Fruit fly (Drosophila melanogaster) whole organism, pupa: ENCODE results near the gene TTLL3A.
A peak's percentile ranks its signal among the peaks of the same experiment; 100 is the strongest.

ENCODE experiments used
- CG10348 ChIP-seq: fragments of 200-800 bp; sonication (Bioruptor generic); IDR thresholded peaks from 2 replicates; pipeline ENCODE4 v1.3.6; 2022; ENCODE audit warnings: missing biosample characterization, missing genetic modification characterization
- CG12605 ChIP-seq: fragments of 200-800 bp; sonication (Bioruptor generic); IDR thresholded peaks from 2 replicates; pipeline ENCODE4 v1.3.6; 2022; ENCODE audit warnings: missing biosample characterization, missing genetic modification characterization
- CG13204 ChIP-seq: fragments of 200-800 bp; sonication (Bioruptor generic); optimal IDR thresholded peaks from 2 replicates; lab custom pipeline; 2018; ENCODE audit warnings: missing biosample characterization, mild to moderate bottlenecking, missing genetic modification characterization, moderate library complexity
- CG14655 ChIP-seq: fragments of 200-800 bp; sonication (Bioruptor generic); optimal IDR thresholded peaks from 3 replicates; lab custom pipeline; 2017; ENCODE audit warnings: mild to moderate bottlenecking, missing biosample characterization, missing genetic modification reagents, missing genetic modification characterization
- CG15710 ChIP-seq: fragments of 200-800 bp; sonication (Bioruptor generic); optimal IDR thresholded peaks from 2 replicates; lab custom pipeline; 2018; ENCODE audit warnings: missing biosample characterization, mild to moderate bottlenecking, missing genetic modification characterization, moderate library complexity
- CG17806 ChIP-seq: fragments of 200-800 bp; sonication (Bioruptor generic); optimal IDR thresholded peaks from 2 replicates; lab custom pipeline; 2018; ENCODE audit warnings: missing biosample characterization, mild to moderate bottlenecking, missing genetic modification characterization, moderate library complexity
- CG32121 ChIP-seq: fragments of 200-800 bp; sonication (Bioruptor generic); IDR thresholded peaks from 2 replicates; pipeline ENCODE4 v1.3.6; 2022; ENCODE audit warnings: missing biosample characterization, missing genetic modification characterization
- CG34367 ChIP-seq: fragments of 200-800 bp; sonication (Bioruptor generic); optimal IDR thresholded peaks from 2 replicates; lab custom pipeline; 2018; ENCODE audit warnings: missing biosample characterization, mild to moderate bottlenecking, missing genetic modification characterization
- CG4496 ChIP-seq: fragments of 200-800 bp; sonication (Bioruptor generic); IDR thresholded peaks from 3 replicates; pipeline ENCODE4 v1.3.6; 2022; ENCODE audit warnings: missing biosample characterization, missing genetic modification characterization
- CG8159 ChIP-seq: fragments of 200-800 bp; sonication (Bioruptor generic); optimal IDR thresholded peaks from 3 replicates; lab custom pipeline; 2018; ENCODE audit warnings: missing biosample characterization, mild to moderate bottlenecking, missing genetic modification characterization, moderate library complexity
- CG8301 ChIP-seq: fragments of 200-800 bp; sonication (Bioruptor generic); optimal IDR thresholded peaks from 2 replicates; lab custom pipeline; 2018; ENCODE audit warnings: missing biosample characterization, mild to moderate bottlenecking, missing genetic modification characterization
- CG9948 ChIP-seq: fragments of 200-800 bp; sonication (Bioruptor generic); optimal IDR thresholded peaks from 2 replicates; lab custom pipeline; 2018; ENCODE audit warnings: missing biosample characterization, mild to moderate bottlenecking, missing genetic modification characterization, moderate library complexity
- D1 ChIP-seq: fragments of 200-800 bp; sonication (Bioruptor generic); optimal IDR thresholded peaks from 2 replicates; lab custom pipeline; 2018; ENCODE audit warnings: missing biosample characterization, mild to moderate bottlenecking, missing genetic modification characterization, moderate library complexity
- EcR ChIP-seq: fragments of 200-800 bp; sonication (Bioruptor generic); optimal IDR thresholded peaks from 3 replicates; lab custom pipeline; 2019; ENCODE audit warnings: missing biosample characterization, missing genetic modification characterization, mild to moderate bottlenecking, moderate library complexity, missing genetic modification reagents
- Ets98B ChIP-seq: fragments of 200-800 bp; sonication (Bioruptor generic); IDR thresholded peaks from 2 replicates; pipeline ENCODE4 v1.3.6; 2022; ENCODE audit warnings: missing biosample characterization, missing genetic modification characterization
- Pif1A ChIP-seq: fragments of 200-800 bp; sonication (Bioruptor generic); optimal IDR thresholded peaks from 3 replicates; lab custom pipeline; 2016; ENCODE audit warnings: missing biosample characterization, missing genetic modification characterization
- Pif1B ChIP-seq: fragments of 200-800 bp; sonication (Bioruptor generic); optimal IDR thresholded peaks from 3 replicates; lab custom pipeline; 2016; ENCODE audit warnings: missing biosample characterization, missing genetic modification characterization
- Snoo ChIP-seq: fragments of 200-800 bp; sonication (Bioruptor generic); optimal IDR thresholded peaks from 3 replicates; lab custom pipeline; 2017; ENCODE audit warnings: missing biosample characterization, mild to moderate bottlenecking, missing genetic modification characterization, inconsistent platforms
- fd96Ca ChIP-seq: fragments of 200-800 bp; sonication (Bioruptor generic); IDR thresholded peaks from 3 replicates; pipeline ENCODE4 v1.3.6; 2022; ENCODE audit warnings: missing biosample characterization, missing genetic modification characterization
- gl ChIP-seq: fragments of 200-800 bp; sonication (Bioruptor generic); optimal IDR thresholded peaks from 2 replicates; lab custom pipeline; 2018; ENCODE audit warnings: missing biosample characterization, mild to moderate bottlenecking, missing genetic modification characterization
- rn ChIP-seq: fragments of 200-800 bp; sonication (Bioruptor generic); IDR thresholded peaks from 2 replicates; pipeline ENCODE4 v1.3.6; 2022; ENCODE audit warnings: missing biosample characterization, missing genetic modification characterization

The TTLL3A gene

dm6 chr2L:6721710-6722109 lies 18.3 kb downstream of the TTLL3A start:
- no peak for TF ChIP-seq rn (GFP tag; lab: Robert Waterston, UW)
- no peak for TF ChIP-seq CG9948 (tag; lab: Kevin White, UChicago)
- TF ChIP-seq CG8301 (tag; lab: Kevin White, UChicago): no peak
- TF ChIP-seq CG10348 (GFP tag; lab: Robert Waterston, UW): no peak
- no peak for TF ChIP-seq gl (tag; lab: Kevin White, UChicago)
- no peak for TF ChIP-seq EcR (GFP tag; lab: Kevin White, UChicago)
- TF ChIP-seq CG8159 (tag; lab: Kevin White, UChicago): no peak
- no peak for TF ChIP-seq Pif1B (GFP tag; lab: Kevin White, UChicago)
- TF ChIP-seq CG17806 (tag; lab: Kevin White, UChicago): no peak
- no peak for TF ChIP-seq CG15710 (tag; lab: Kevin White, UChicago)
- no peak for TF ChIP-seq D1
- no peak for TF ChIP-seq Ets98B (GFP tag; lab: Robert Waterston, UW)
- TF ChIP-seq Snoo (tag; lab: Kevin White, UChicago): no peak
- no peak for TF ChIP-seq Pif1A (GFP tag; lab: Kevin White, UChicago)
- TF ChIP-seq CG4496 (GFP tag; lab: Robert Waterston, UW): no peak
- no peak for TF ChIP-seq CG13204 (GFP tag; lab: Kevin White, UChicago)
- TF ChIP-seq CG34367 (tag; lab: Kevin White, UChicago): no peak

- TF ChIP-seq Ets98B (GFP tag; lab: Robert Waterston, UW) (0 out of 2 replicates have a peak, but pooled peaks have one; percentile 6), Pif1A (GFP tag; lab: Kevin White, UChicago) (no peak), CG34367 (tag; lab: Kevin White, UChicago) (no peak), D1 (no peak), CG14655 (GFP tag; lab: Kevin White, UChicago) (no peak), CG8159 (tag; lab: Kevin White, UChicago) (no peak)
Measured at dm6 chr2L:6717460-6717859, 22.5 kb downstream of the TTLL3A start, which contains the start of gene Aatf. Aatf (plus strand) TSS chr2L:6717625.

- TF ChIP-seq EcR (GFP tag; lab: Kevin White, UChicago) (no peak), CG4496 (GFP tag; lab: Robert Waterston, UW) (no peak), CG15710 (tag; lab: Kevin White, UChicago) (no peak), Ets98B (GFP tag; lab: Robert Waterston, UW) (no peak), CG8301 (tag; lab: Kevin White, UChicago) (no peak), CG12605 (no peak), CG10348 (GFP tag; lab: Robert Waterston, UW) (no peak), Pif1A (GFP tag; lab: Kevin White, UChicago) (no peak), D1 (no peak), CG14655 (GFP tag; lab: Kevin White, UChicago) (no peak), CG8159 (tag; lab: Kevin White, UChicago) (no peak), CG9948 (tag; lab: Kevin White, UChicago) (no peak), gl (tag; lab: Kevin White, UChicago) (no peak), CG17806 (tag; lab: Kevin White, UChicago) (no peak), CG13204 (GFP tag; lab: Kevin White, UChicago) (no peak), rn (GFP tag; lab: Robert Waterston, UW) (no peak), Snoo (tag; lab: Kevin White, UChicago) (no peak), fd96Ca (no peak), CG34367 (tag; lab: Kevin White, UChicago) (no peak)
Measured at dm6 chr2L:6716921-6717320, 23.1 kb downstream of the TTLL3A start.

dm6 chr2L:6716182-6716770 lies 23.7 kb downstream of the TTLL3A start, which contains the start of gene AkhR:
AkhR (minus strand) TSS chr2L:6716186.
- TF ChIP-seq CG13204 (GFP tag; lab: Kevin White, UChicago) (no peak), CG32121 (no peak), fd96Ca (no peak), CG15710 (tag; lab: Kevin White, UChicago) (no peak), CG8159 (tag; lab: Kevin White, UChicago) (no peak), Snoo (tag; lab: Kevin White, UChicago) (no peak)

- no peak for TF ChIP-seq rn (GFP tag; lab: Robert Waterston, UW)
- TF ChIP-seq CG34367 (tag; lab: Kevin White, UChicago): no peak
- TF ChIP-seq gl (tag; lab: Kevin White, UChicago): peak; percentile 31
- TF ChIP-seq CG32121: no peak
- peak; percentile 63; the same call in 2 of the 3 replicates for TF ChIP-seq CG4496 (GFP tag; lab: Robert Waterston, UW)
- TF ChIP-seq CG14655 (GFP tag; lab: Kevin White, UChicago): peak; percentile 8
- TF ChIP-seq CG10348 (GFP tag; lab: Robert Waterston, UW): no peak
- TF ChIP-seq CG13204 (GFP tag; lab: Kevin White, UChicago): peak; percentile 39
- no peak for TF ChIP-seq CG9948 (tag; lab: Kevin White, UChicago)
- TF ChIP-seq CG8159 (tag; lab: Kevin White, UChicago): peak; percentile 3
- TF ChIP-seq fd96Ca: no peak
- no peak; the same call in 1 of the 2 replicates for TF ChIP-seq Ets98B (GFP tag; lab: Robert Waterston, UW)
- TF ChIP-seq Pif1A (GFP tag; lab: Kevin White, UChicago): no peak
- peak; percentile 29; the same call in 1 of the 2 replicates for TF ChIP-seq CG12605
- peak; percentile 36 for TF ChIP-seq EcR (GFP tag; lab: Kevin White, UChicago)
- no peak for TF ChIP-seq CG15710 (tag; lab: Kevin White, UChicago)
- no peak for TF ChIP-seq CG17806 (tag; lab: Kevin White, UChicago)
- TF ChIP-seq Snoo (tag; lab: Kevin White, UChicago): no peak
- no peak for TF ChIP-seq D1
- TF ChIP-seq CG8301 (tag; lab: Kevin White, UChicago): no peak
- no peak for TF ChIP-seq Pif1B (GFP tag; lab: Kevin White, UChicago)
Measured at dm6 chr2L:6708997-6709662, 30.9 kb downstream of the TTLL3A start, which contains the start of gene Tsp. Tsp (minus strand) TSS chr2L:6709086.
